Fruit fly (Drosophila melanogaster) whole organism, wandering third instar larva: ENCODE measurements around the gene uncNacbeta.

Source experiments
- Abd-B ChIP-seq: fragments of >200 bp; optimal IDR thresholded peaks from 2 replicates; lab custom pipeline; 2017; ENCODE audit warnings: missing biosample characterization, missing genetic modification characterization
- CG32264 ChIP-seq: fragments of 200-800 bp; sonication (Bioruptor generic); optimal IDR thresholded peaks from 2 replicates; lab custom pipeline; 2016; ENCODE audit warnings: missing biosample characterization, missing genetic modification characterization
- CG9705 ChIP-seq: fragments of 200-800 bp; sonication (Bioruptor generic); optimal IDR thresholded peaks from 2 replicates; lab custom pipeline; 2018; ENCODE audit warnings: missing biosample characterization, mild to moderate bottlenecking, missing genetic modification characterization
- CrebA ChIP-seq: fragments of 200-800 bp; sonication (Bioruptor generic); optimal IDR thresholded peaks from 2 replicates; lab custom pipeline; 2016; ENCODE audit warnings: missing biosample characterization, mild to moderate bottlenecking, missing genetic modification characterization, borderline replicate concordance
- Dfd ChIP-seq: fragments of >200 bp; optimal IDR thresholded peaks from 2 replicates; lab custom pipeline; 2017; ENCODE audit warnings: missing biosample characterization, missing genetic modification characterization
- Dif ChIP-seq: fragments of 200-275, 200-300 bp; sonication (Bioruptor generic); optimal IDR thresholded peaks from 2 replicates; lab custom pipeline; 2018; ENCODE audit warnings: missing biosample characterization, missing genetic modification characterization; ENCODE audit not compliant: partially characterized antibody
- GATAd ChIP-seq: sonication (Bioruptor generic); optimal IDR thresholded peaks from 2 replicates; lab custom pipeline; 2016; ENCODE audit warnings: missing biosample characterization, missing genetic modification characterization
- HLH106 ChIP-seq: fragments of 200-800 bp; optimal IDR thresholded peaks from 3 replicates; lab custom pipeline; 2019; ENCODE audit warnings: missing biosample characterization, mild to moderate bottlenecking, missing genetic modification characterization, moderate library complexity
- Hnf4 ChIP-seq: fragments of 200-800 bp; sonication (Bioruptor generic); optimal IDR thresholded peaks from 2 replicates; lab custom pipeline; 2016; ENCODE audit warnings: missing biosample characterization, mild to moderate bottlenecking, missing genetic modification characterization
- Hr78 ChIP-seq: fragments of >200 bp; optimal IDR thresholded peaks from 2 replicates; lab custom pipeline; 2017; ENCODE audit warnings: missing biosample characterization, missing genetic modification characterization
- Hr83 ChIP-seq: fragments of 200-300 bp; sonication (Bioruptor generic); optimal IDR thresholded peaks from 2 replicates; lab custom pipeline; 2016; ENCODE audit warnings: missing biosample characterization, mild to moderate bottlenecking, missing genetic modification characterization, moderate library complexity; ENCODE audit not compliant: poor library complexity, severe bottlenecking
- Jra ChIP-seq: sonication (Bioruptor generic); optimal IDR thresholded peaks from 2 replicates; lab custom pipeline; 2016; ENCODE audit warnings: missing biosample characterization, missing genetic modification characterization
- Mio ChIP-seq: sonication (Bioruptor generic); optimal IDR thresholded peaks from 2 replicates; lab custom pipeline; 2016; ENCODE audit warnings: missing biosample characterization, missing genetic modification characterization
- Myc ChIP-seq: fragments of >200 bp; optimal IDR thresholded peaks from 2 replicates; lab custom pipeline; 2017
- N ChIP-seq: fragments of >200 bp; optimal IDR thresholded peaks from 2 replicates; lab custom pipeline; 2018; ENCODE audit warnings: missing biosample characterization, missing external identifiers, missing genetic modification characterization
- OdsH ChIP-seq: fragments of 200-800 bp; sonication (Bioruptor generic); optimal IDR thresholded peaks from 2 replicates; lab custom pipeline; 2016; ENCODE audit warnings: missing biosample characterization, mild to moderate bottlenecking, missing genetic modification characterization
- Rel ChIP-seq, 2 experiments: fragments of 200-800 bp; sonication (Bioruptor generic) in 1 of 2; optimal IDR thresholded peaks; 2 replicates in 1 of 2; 3 replicates in 1 of 2; lab custom pipeline; 2016 to 2019; ENCODE audit warnings: mild to moderate bottlenecking in 2 of 2, missing biosample characterization in 2 of 2, missing genetic modification characterization in 2 of 2, moderate library complexity in 1 of 2
- Sp1 ChIP-seq: fragments of 200-800 bp; sonication (Bioruptor generic); optimal IDR thresholded peaks from 3 replicates; lab custom pipeline; 2019; ENCODE audit warnings: missing biosample characterization, mild to moderate bottlenecking, missing genetic modification characterization, moderate library complexity
- Vsx2 ChIP-seq: fragments of 200-300, 225-300 bp; sonication (Bioruptor generic); optimal IDR thresholded peaks from 2 replicates; lab custom pipeline; 2018; ENCODE audit warnings: missing biosample characterization, missing genetic modification characterization; ENCODE audit not compliant: partially characterized antibody
- br ChIP-seq: fragments of 200-800 bp; sonication (Bioruptor generic); optimal IDR thresholded peaks from 2 replicates; lab custom pipeline; 2016; ENCODE audit warnings: missing biosample characterization, missing genetic modification characterization
- brk ChIP-seq: fragments of 200-800 bp; sonication (Bioruptor generic); optimal IDR thresholded peaks from 2 replicates; lab custom pipeline; 2016; ENCODE audit warnings: missing biosample characterization, mild to moderate bottlenecking, missing genetic modification characterization
- dl ChIP-seq, 2 experiments: fragments of 175-275, 200-275 bp in 1 of 2; fragments of 200-275 bp in 1 of 2; sonication (Bioruptor generic); optimal IDR thresholded peaks; lab custom pipeline; 2018; ENCODE audit warnings: mild to moderate bottlenecking in 2 of 2, missing biosample characterization in 2 of 2, missing genetic modification characterization in 2 of 2, moderate library complexity in 2 of 2; ENCODE audit not compliant: partially characterized antibody in 2 of 2, insufficient read depth in 1 of 2
- dmrt93B ChIP-seq: fragments of 200-800 bp; sonication (Bioruptor generic); optimal IDR thresholded peaks from 2 replicates; lab custom pipeline; 2018; ENCODE audit warnings: missing biosample characterization, mild to moderate bottlenecking, missing genetic modification characterization
- dsf ChIP-seq: sonication (Bioruptor generic); optimal IDR thresholded peaks from 2 replicates; lab custom pipeline; 2016; ENCODE audit warnings: missing biosample characterization, missing genetic modification characterization, borderline replicate concordance
- ey ChIP-seq: fragments of 200-800 bp; sonication (Bioruptor generic); optimal IDR thresholded peaks from 2 replicates; lab custom pipeline; 2016; ENCODE audit warnings: missing biosample characterization, missing genetic modification characterization
- foxo ChIP-seq, 2 experiments: fragments of 200-800 bp; sonication (Bioruptor generic); optimal IDR thresholded peaks; 2 replicates in 1 of 2; 3 replicates in 1 of 2; lab custom pipeline; 2016 to 2017; ENCODE audit warnings: missing biosample characterization in 2 of 2, missing genetic modification characterization in 2 of 2
- fru ChIP-seq: fragments of 200-800 bp; sonication (Bioruptor generic); optimal IDR thresholded peaks from 3 replicates; lab custom pipeline; 2016; ENCODE audit warnings: missing biosample characterization, mild to moderate bottlenecking, missing genetic modification characterization
- h ChIP-seq: fragments of 200-800 bp; sonication (Bioruptor generic); optimal IDR thresholded peaks from 3 replicates; lab custom pipeline; 2016; ENCODE audit warnings: missing biosample characterization, mild to moderate bottlenecking, missing genetic modification characterization
- jim ChIP-seq: fragments of 175-275, 200-325 bp; sonication (Bioruptor generic); optimal IDR thresholded peaks from 2 replicates; lab custom pipeline; 2016; ENCODE audit warnings: missing biosample characterization, mild to moderate bottlenecking, missing genetic modification characterization
- lola ChIP-seq: fragments of >200 bp; optimal IDR thresholded peaks from 2 replicates; lab custom pipeline; 2017; ENCODE audit warnings: missing biosample characterization, missing genetic modification characterization
- pan ChIP-seq: fragments of >200 bp; optimal IDR thresholded peaks from 2 replicates; lab custom pipeline; 2017
- psq ChIP-seq: fragments of 200-800 bp; sonication (Bioruptor generic); optimal IDR thresholded peaks from 3 replicates; lab custom pipeline; 2017; ENCODE audit warnings: missing biosample characterization, mild to moderate bottlenecking, missing genetic modification characterization, moderate library complexity
- rgr ChIP-seq: fragments of 200-800 bp; sonication (Bioruptor generic); optimal IDR thresholded peaks from 3 replicates; lab custom pipeline; 2016; ENCODE audit warnings: missing biosample characterization, mild to moderate bottlenecking, missing genetic modification characterization
- sage ChIP-seq: fragments of 200-800 bp; sonication (Bioruptor generic); optimal IDR thresholded peaks from 2 replicates; lab custom pipeline; 2016; ENCODE audit warnings: missing biosample characterization, mild to moderate bottlenecking, missing genetic modification characterization
- sv ChIP-seq: fragments of 200-800 bp; sonication (Bioruptor generic); optimal IDR thresholded peaks from 3 replicates; lab custom pipeline; 2016; ENCODE audit warnings: missing biosample characterization, missing genetic modification characterization
- tai ChIP-seq: sonication (Bioruptor generic); optimal IDR thresholded peaks from 2 replicates; lab custom pipeline; 2016; ENCODE audit warnings: missing biosample characterization, missing genetic modification characterization
- usp ChIP-seq: fragments of >200 bp; optimal IDR thresholded peaks from 2 replicates; lab custom pipeline; 2017; ENCODE audit warnings: missing biosample characterization, missing genetic modification characterization
- woc ChIP-seq: sonication (Bioruptor generic); optimal IDR thresholded peaks from 2 replicates; lab custom pipeline; 2016; ENCODE audit warnings: missing biosample characterization, mild to moderate bottlenecking, missing genetic modification characterization

The uncNacbeta gene

dm6 chr2L:516032-516993, 47.3 kb downstream of the uncNacbeta start:
- TF ChIP-seq CG32264 (GFP tag; lab: Kevin White, UChicago) (no peak), Sp1 (peak; percentile 57), dl (GFP tag; optimal IDR thresholded peaks at IDR 0.05; lab: Kevin White, UChicago; ENCODE audit: insufficient read depth in 1 of 2, partially characterized antibody in 2 of 2) (peak in 1 of 2 experiments; percentile 46), N (no peak), Mio (GFP tag; lab: Kevin White, UChicago) (no peak), h (GFP tag; lab: Kevin White, UChicago) (peak; percentile 61), tai (GFP tag; lab: Kevin White, UChicago) (no peak), CG9705 (no peak), sv (peak; percentile 45), woc (GFP tag; lab: Kevin White, UChicago) (peak; percentile 23), foxo (GFP tag; optimal IDR thresholded peaks at IDR 0.05; lab: Kevin White, UChicago) (peak in 1 of 2 experiments; percentile 59), Rel (GFP tag; optimal IDR thresholded peaks at IDR 0.05; lab: Kevin White, UChicago) (no peak), Rel (tag; optimal IDR thresholded peaks at IDR 0.05; lab: Kevin White, UChicago) (peak; percentile 64), brk (no peak), Dif (GFP tag; lab: Kevin White, UChicago) (peak; percentile 42), Dfd (peak; percentile 70), usp (GFP tag; lab: Kevin White, UChicago) (no peak), fru (GFP tag; lab: Kevin White, UChicago) (peak; percentile 62), Jra (GFP tag; lab: Kevin White, UChicago) (no peak), Vsx2 (GFP tag; lab: Kevin White, UChicago) (no peak), Myc (lab: Kevin White, UChicago) (no peak), Abd-B (GFP tag; lab: Kevin White, UChicago) (no peak), lola (GFP tag; lab: Kevin White, UChicago) (no peak), pan (lab: Kevin White, UChicago) (no peak), GATAd (GFP tag; lab: Kevin White, UChicago) (no peak), rgr (peak; percentile 58), CrebA (GFP tag; lab: Kevin White, UChicago) (no peak), Hr83 (no peak), dsf (GFP tag; lab: Kevin White, UChicago) (no peak), psq (GFP tag; lab: Kevin White, UChicago) (peak; percentile 52), jim (no peak), sage (GFP tag; lab: Kevin White, UChicago) (no peak), ey (GFP tag; lab: Kevin White, UChicago) (peak; percentile 49), OdsH (GFP tag; lab: Kevin White, UChicago) (peak; percentile 56), HLH106 (tag; lab: Kevin White, UChicago) (peak; percentile 55), br (GFP tag; lab: Kevin White, UChicago) (peak; percentile 71), Hr78 (GFP tag; lab: Kevin White, UChicago) (no peak), dmrt93B (GFP tag; lab: Kevin White, UChicago) (peak; percentile 33), Hnf4 (GFP tag; lab: Kevin White, UChicago) (peak; percentile 32)
